Fruit fly (Drosophila melanogaster) whole organism, embryonic: ENCODE measurements around the gene Pep.

Experiments used
- Adf1 ChIP-seq: fragments of 200-800 bp; sonication (Bioruptor generic); IDR thresholded peaks from 2 replicates; pipeline ENCODE4 v1.3.6; 2022; ENCODE audit warnings: missing biosample characterization, missing genetic modification characterization
- Aef1 ChIP-seq: fragments of 200-800 bp; sonication (Bioruptor generic); IDR thresholded peaks from 3 replicates; pipeline ENCODE4 v1.3.6; 2022; ENCODE audit warnings: missing biosample characterization, missing genetic modification characterization
- CG10274 ChIP-seq: fragments of 200-800 bp; sonication (Bioruptor generic); optimal IDR thresholded peaks from 3 replicates; lab custom pipeline; 2017; ENCODE audit warnings: missing biosample characterization, mild to moderate bottlenecking, missing genetic modification characterization
- CG11093 ChIP-seq: fragments of 200-800 bp; sonication (Bioruptor generic); IDR thresholded peaks from 3 replicates; pipeline ENCODE4 v1.3.6; 2022; ENCODE audit warnings: missing biosample characterization, missing genetic modification characterization
- CG1233 ChIP-seq: fragments of 200-800 bp; sonication (Bioruptor generic); optimal IDR thresholded peaks from 4 replicates; lab custom pipeline; 2018; ENCODE audit warnings: missing biosample characterization, mild to moderate bottlenecking, missing genetic modification characterization
- CG12659 ChIP-seq: fragments of 200-800 bp; sonication (Bioruptor generic); optimal IDR thresholded peaks from 3 replicates; lab custom pipeline; 2017; ENCODE audit warnings: mild to moderate bottlenecking, missing biosample characterization, missing genetic modification reagents, missing genetic modification characterization
- CG1647 ChIP-seq: fragments of 200-800 bp; sonication (Bioruptor generic); optimal IDR thresholded peaks from 3 replicates; lab custom pipeline; 2016; ENCODE audit warnings: missing biosample characterization, missing genetic modification characterization
- CG16815 ChIP-seq: fragments of 200-800 bp; sonication (Bioruptor generic); optimal IDR thresholded peaks from 3 replicates; lab custom pipeline; 2017; ENCODE audit warnings: missing biosample characterization, mild to moderate bottlenecking, missing genetic modification characterization
- CG17802 ChIP-seq: fragments of 200-800 bp; sonication (Bioruptor generic); optimal IDR thresholded peaks from 2 replicates; lab custom pipeline; 2018; ENCODE audit warnings: missing biosample characterization, mild to moderate bottlenecking, missing genetic modification characterization, moderate library complexity
- CG2875 ChIP-seq: fragments of 200-800 bp; sonication (Bioruptor generic); optimal IDR thresholded peaks from 2 replicates; lab custom pipeline; 2017; ENCODE audit warnings: missing biosample characterization, mild to moderate bottlenecking, missing genetic modification characterization, missing genetic modification reagents
- CG31224 ChIP-seq: fragments of 200-800 bp; sonication (Bioruptor generic); IDR thresholded peaks from 2 replicates; pipeline ENCODE4 v1.3.6; 2022; ENCODE audit warnings: missing biosample characterization, missing genetic modification characterization
- CG32532 ChIP-seq: fragments of 200-800 bp; sonication (Bioruptor generic); IDR thresholded peaks from 2 replicates; pipeline ENCODE4 v1.3.6; 2022; ENCODE audit warnings: missing biosample characterization, missing genetic modification characterization
- CG34224 ChIP-seq: fragments of 200-800 bp; sonication (Bioruptor generic); IDR thresholded peaks from 3 replicates; pipeline ENCODE4 v1.3.6; 2022; ENCODE audit warnings: missing biosample characterization, missing genetic modification characterization; ENCODE audit not compliant: partially characterized antibody
- CG4282 ChIP-seq: fragments of 200-800 bp; sonication (Bioruptor generic); optimal IDR thresholded peaks from 2 replicates; lab custom pipeline; 2016; ENCODE audit warnings: missing biosample characterization, missing genetic modification characterization
- CG4328 ChIP-seq: fragments of 200-800 bp; sonication (Bioruptor generic); optimal IDR thresholded peaks from 3 replicates; lab custom pipeline; 2017; ENCODE audit warnings: missing biosample characterization, missing genetic modification reagents, missing genetic modification characterization
- CG7372 ChIP-seq: fragments of 200-800 bp; sonication (Bioruptor generic); IDR thresholded peaks from 2 replicates; pipeline ENCODE4 v1.3.6; 2022; ENCODE audit warnings: missing biosample characterization, missing genetic modification characterization
- CG8290 ChIP-seq, 3 experiments: fragments of 200-800 bp; sonication (Bioruptor generic); optimal IDR thresholded peaks; 2 replicates each; lab custom pipeline; 2016 to 2019; ENCODE audit warnings: missing biosample characterization in 3 of 3, missing genetic modification characterization in 3 of 3, mild to moderate bottlenecking in 2 of 3, moderate library complexity in 1 of 3
- CG9876 ChIP-seq: fragments of 200-800 bp; sonication (Bioruptor generic); optimal IDR thresholded peaks from 2 replicates; lab custom pipeline; 2016; ENCODE audit warnings: missing biosample characterization, missing genetic modification characterization
- Dip2 ChIP-seq: fragments of 200-800 bp; sonication (Bioruptor generic); IDR thresholded peaks from 2 replicates; pipeline ENCODE4 v1.3.6; 2022; ENCODE audit warnings: missing biosample characterization, missing genetic modification characterization
- Dref ChIP-seq: fragments of 200-800 bp; sonication (Bioruptor generic); IDR thresholded peaks from 2 replicates; pipeline ENCODE4 v1.3.6; 2022; ENCODE audit warnings: missing biosample characterization, missing genetic modification characterization
- H2.0 ChIP-seq: fragments of 200-800 bp; sonication (Bioruptor generic); IDR thresholded peaks from 2 replicates; pipeline ENCODE4 v1.3.6; 2022; ENCODE audit warnings: missing biosample characterization, missing genetic modification characterization
- Nf-YC ChIP-seq: fragments of 200-800 bp; optimal IDR thresholded peaks from 3 replicates; lab custom pipeline; 2019; ENCODE audit warnings: missing biosample characterization, mild to moderate bottlenecking, missing genetic modification characterization, moderate library complexity
- Oli ChIP-seq: fragments of 200-800 bp; sonication (Bioruptor generic); optimal IDR thresholded peaks from 2 replicates; lab custom pipeline; 2018; ENCODE audit warnings: missing biosample characterization, mild to moderate bottlenecking, missing genetic modification characterization, moderate library complexity
- Rx ChIP-seq: fragments of 200-800 bp; sonication (Bioruptor generic); IDR thresholded peaks from 2 replicates; pipeline ENCODE4 v1.3.6; 2022; ENCODE audit warnings: missing biosample characterization, missing genetic modification characterization
- Spps ChIP-seq: fragments of 200-800 bp; sonication (Bioruptor generic); optimal IDR thresholded peaks from 2 replicates; lab custom pipeline; 2018; ENCODE audit warnings: missing biosample characterization, mild to moderate bottlenecking, missing genetic modification characterization
- Vsx1 ChIP-seq: fragments of 200-800 bp; sonication (Bioruptor generic); optimal IDR thresholded peaks from 2 replicates; lab custom pipeline; 2017; ENCODE audit warnings: missing biosample characterization, mild to moderate bottlenecking, missing genetic modification characterization, missing genetic modification reagents
- az2 ChIP-seq: fragments of 200-800 bp; sonication (Bioruptor generic); optimal IDR thresholded peaks from 3 replicates; lab custom pipeline; 2016; ENCODE audit warnings: missing biosample characterization, missing genetic modification characterization
- cato ChIP-seq: fragments of 200-800 bp; sonication (Bioruptor generic); optimal IDR thresholded peaks from 2 replicates; lab custom pipeline; 2016; ENCODE audit warnings: missing biosample characterization, missing genetic modification characterization, borderline replicate concordance
- chif ChIP-seq, 2 experiments: fragments of 200-800 bp; sonication (Bioruptor generic); optimal IDR thresholded peaks; 3 replicates each; lab custom pipeline; 2016; ENCODE audit warnings: missing biosample characterization in 2 of 2, missing genetic modification characterization in 2 of 2
- corto ChIP-seq: fragments of 200-800 bp; sonication (Bioruptor generic); optimal IDR thresholded peaks from 2 replicates; lab custom pipeline; 2016; ENCODE audit warnings: missing biosample characterization, mild to moderate bottlenecking, missing genetic modification characterization, moderate library complexity
- crc ChIP-seq: fragments of 200-800 bp; sonication (Bioruptor generic); optimal IDR thresholded peaks from 2 replicates; lab custom pipeline; 2016; ENCODE audit warnings: missing biosample characterization, missing genetic modification characterization
- en ChIP-seq: fragments of 200-800 bp; sonication (Bioruptor generic); optimal IDR thresholded peaks from 2 replicates; lab custom pipeline; 2016; ENCODE audit warnings: missing biosample characterization, missing genetic modification characterization
- eyg ChIP-seq: fragments of 200-800 bp; sonication (Bioruptor generic); optimal IDR thresholded peaks from 3 replicates; lab custom pipeline; 2016; ENCODE audit warnings: missing biosample characterization, missing genetic modification characterization
- h ChIP-seq: fragments of >200 bp; optimal IDR thresholded peaks from 2 replicates; lab custom pipeline; 2017
- ham ChIP-seq: fragments of 200-800 bp; sonication (Bioruptor generic); IDR thresholded peaks from 2 replicates; pipeline ENCODE4 v1.3.6; 2022; ENCODE audit warnings: missing biosample characterization, missing genetic modification characterization
- insv ChIP-seq, 2 experiments: fragments of 200-800 bp; sonication (Bioruptor generic); optimal IDR thresholded peaks; 3 replicates each; lab custom pipeline; 2016 to 2018; ENCODE audit warnings: missing biosample characterization in 2 of 2, missing genetic modification characterization in 2 of 2
- knrl ChIP-seq: fragments of 200-800 bp; sonication (Bioruptor generic); IDR thresholded peaks from 3 replicates; pipeline ENCODE4 v1.3.6; 2022; ENCODE audit warnings: missing biosample characterization, missing genetic modification characterization; ENCODE audit not compliant: partially characterized antibody
- lilli ChIP-seq: fragments of 200-800 bp; sonication (Bioruptor generic); optimal IDR thresholded peaks from 3 replicates; lab custom pipeline; 2016; ENCODE audit warnings: missing biosample characterization, missing genetic modification characterization
- lov ChIP-seq, 2 experiments: fragments of 200-800 bp in 1 of 2; fragments of >200 bp in 1 of 2; sonication (Bioruptor generic) in 1 of 2; IDR thresholded peaks in 1 of 2; optimal IDR thresholded peaks in 1 of 2; 2 replicates in 1 of 2; 3 replicates in 1 of 2; pipeline versions ENCODE4 v1.3.6 to Lab custom; 2017 to 2022; ENCODE audit warnings: missing biosample characterization in 1 of 2, missing genetic modification characterization in 1 of 2
- nmo ChIP-seq: fragments of 200-800 bp; sonication (Bioruptor generic); optimal IDR thresholded peaks from 2 replicates; lab custom pipeline; 2018; ENCODE audit warnings: missing biosample characterization, mild to moderate bottlenecking, missing genetic modification characterization, moderate library complexity
- row ChIP-seq: fragments of 200-800 bp; sonication (Bioruptor generic); IDR thresholded peaks from 3 replicates; pipeline ENCODE4 v1.3.6; 2022; ENCODE audit warnings: missing biosample characterization, missing genetic modification characterization
- slbo ChIP-seq: fragments of 200-800 bp; sonication (Bioruptor generic); IDR thresholded peaks from 2 replicates; pipeline ENCODE4 v1.3.6; 2022; ENCODE audit warnings: missing biosample characterization, missing genetic modification characterization
- tap ChIP-seq: fragments of 200-800 bp; optimal IDR thresholded peaks from 3 replicates; lab custom pipeline; 2019; ENCODE audit warnings: missing biosample characterization, mild to moderate bottlenecking, missing genetic modification characterization, moderate library complexity
- tll ChIP-seq, 2 experiments: fragments of 200-800 bp in 1 of 2; fragments of >200 bp in 1 of 2; sonication (Bioruptor generic) in 1 of 2; optimal IDR thresholded peaks; 2 replicates each; lab custom pipeline; 2017 to 2019; ENCODE audit warnings: missing biosample characterization in 2 of 2, missing genetic modification characterization in 2 of 2, mild to moderate bottlenecking in 1 of 2, moderate library complexity in 1 of 2
- tna ChIP-seq: fragments of 200-800 bp; sonication (Bioruptor generic); IDR thresholded peaks from 2 replicates; pipeline ENCODE4 v1.3.6; 2022; ENCODE audit warnings: missing biosample characterization, missing genetic modification characterization; ENCODE audit not compliant: partially characterized antibody
- toy ChIP-seq: fragments of 200-800 bp; sonication (Bioruptor generic); IDR thresholded peaks from 2 replicates; pipeline ENCODE4 v1.3.6; 2022; ENCODE audit warnings: missing biosample characterization, missing genetic modification characterization
- yki ChIP-seq: fragments of >200 bp; optimal IDR thresholded peaks from 3 replicates; lab custom pipeline; 2018
- z ChIP-seq: fragments of 200-800 bp; sonication (Bioruptor generic); IDR thresholded peaks from 3 replicates; pipeline ENCODE4 v1.3.6; 2022; ENCODE audit warnings: missing biosample characterization, missing genetic modification characterization
- zf30C ChIP-seq: fragments of 200-800 bp; sonication (Bioruptor generic); optimal IDR thresholded peaks from 3 replicates; lab custom pipeline; 2018; ENCODE audit warnings: missing biosample characterization, mild to moderate bottlenecking, missing genetic modification characterization

Pep gene

dm6 chr3L:17610896-17611711 lies 33.7 kb downstream of the Pep start (continued):
- TF ChIP-seq CG11093 (GFP tag; lab: Robert Waterston, UW) = 0 out of 3 replicates have a peak, but pooled peaks have one; percentile 18
- no peak for TF ChIP-seq CG31224 (GFP tag; lab: Robert Waterston, UW)
- TF ChIP-seq tll (GFP tag; optimal IDR thresholded peaks at IDR 0.05; lab: Kevin White, UChicago) = no peak
- peak; percentile 61 for TF ChIP-seq CG12659 (GFP tag; lab: Kevin White, UChicago)
- TF ChIP-seq Adf1 (GFP tag; lab: Robert Waterston, UW) = no peak
- no peak for TF ChIP-seq CG10274 (GFP tag; lab: Kevin White, UChicago)
- TF ChIP-seq CG4282 = no peak
- no peak for TF ChIP-seq CG17802
- no peak; the same call in 1 of the 2 replicates for TF ChIP-seq H2.0 (GFP tag; lab: Robert Waterston, UW)
- TF ChIP-seq Aef1 = no peak
- TF ChIP-seq nmo (GFP tag; lab: Kevin White, UChicago) = peak; percentile 92
- TF ChIP-seq corto (GFP tag; lab: Kevin White, UChicago) = peak; percentile 70
- no peak for TF ChIP-seq insv (GFP tag; optimal IDR thresholded peaks at IDR 0.05; lab: Kevin White, UChicago)
- no peak for TF ChIP-seq tna (GFP tag; lab: Robert Waterston, UW)
- TF ChIP-seq CG1647 (GFP tag; lab: Kevin White, UChicago) = no peak
- TF ChIP-seq Nf-YC (tag; lab: Kevin White, UChicago) = no peak
- TF ChIP-seq az2 (GFP tag; lab: Kevin White, UChicago) = peak; percentile 82
- TF ChIP-seq toy (GFP tag; lab: Robert Waterston, UW) = no peak
- no peak for TF ChIP-seq en (GFP tag; lab: Kevin White, UChicago)
- TF ChIP-seq CG2875 (GFP tag; lab: Kevin White, UChicago) = peak; percentile 43
- TF ChIP-seq Dref (GFP tag; lab: Robert Waterston, UW) = no peak
- no peak for TF ChIP-seq lov (optimal IDR thresholded peaks at IDR 0.05; lab: Kevin White, UChicago)
- TF ChIP-seq lov (GFP tag; IDR thresholded peaks at IDR 0.05; lab: Robert Waterston, UW) = 0 out of 3 replicates have a peak, but pooled peaks have one; percentile 6
- peak in 1 of 2 experiments; percentile 22 for TF ChIP-seq chif (GFP tag; optimal IDR thresholded peaks at IDR 0.05; lab: Kevin White, UChicago)
- no peak for TF ChIP-seq CG32532 (GFP tag; lab: Robert Waterston, UW)
- TF ChIP-seq Rx (GFP tag; lab: Robert Waterston, UW) = no peak
- no peak for TF ChIP-seq Dip2
- TF ChIP-seq yki = no peak
- no peak for TF ChIP-seq CG34224 (GFP tag; lab: Robert Waterston, UW)
- TF ChIP-seq CG4328 (GFP tag; lab: Kevin White, UChicago) = peak; percentile 12
- no peak for TF ChIP-seq eyg (GFP tag; lab: Kevin White, UChicago)
- 0 out of 3 replicates have a peak, but pooled peaks have one; percentile 44 for TF ChIP-seq z (GFP tag; lab: Robert Waterston, UW)
- peak; percentile 7 for TF ChIP-seq Vsx1
- TF ChIP-seq CG16815 = peak; percentile 68
- TF ChIP-seq Spps = peak; percentile 67
- no peak for TF ChIP-seq h
- TF ChIP-seq CG8290 (GFP tag; optimal IDR thresholded peaks at IDR 0.05; lab: Kevin White, UChicago) = peak; percentile 24
- TF ChIP-seq CG8290 (tag; optimal IDR thresholded peaks at IDR 0.05; lab: Kevin White, UChicago) = no peak
- TF ChIP-seq cato (GFP tag; lab: Kevin White, UChicago) = peak; percentile 39
- no peak for TF ChIP-seq crc (GFP tag; lab: Kevin White, UChicago)
- peak; percentile 83 for TF ChIP-seq Oli
- TF ChIP-seq row (GFP tag; lab: Robert Waterston, UW) = peak; percentile 60
- TF ChIP-seq zf30C (GFP tag; lab: Kevin White, UChicago) = no peak
- TF ChIP-seq CG7372 (GFP tag; lab: Robert Waterston, UW) = no peak
- TF ChIP-seq CG9876 (GFP tag; lab: Kevin White, UChicago) = no peak
- 0 out of 2 replicates have a peak, but pooled peaks have one; percentile 11 for TF ChIP-seq slbo (GFP tag; lab: Robert Waterston, UW)
- TF ChIP-seq CG1233 (GFP tag; lab: Kevin White, UChicago) = peak; percentile 64
- TF ChIP-seq knrl (GFP tag; lab: Robert Waterston, UW) = no peak
- peak; percentile 33 for TF ChIP-seq lilli (GFP tag; lab: Kevin White, UChicago)
- no peak for TF ChIP-seq ham
- peak; percentile 23 for TF ChIP-seq tap (tag; lab: Kevin White, UChicago)
